Fruit fly (Drosophila melanogaster): Measurements from ENCODE around the gene Fad2.

Fad2 gene

DNA sequence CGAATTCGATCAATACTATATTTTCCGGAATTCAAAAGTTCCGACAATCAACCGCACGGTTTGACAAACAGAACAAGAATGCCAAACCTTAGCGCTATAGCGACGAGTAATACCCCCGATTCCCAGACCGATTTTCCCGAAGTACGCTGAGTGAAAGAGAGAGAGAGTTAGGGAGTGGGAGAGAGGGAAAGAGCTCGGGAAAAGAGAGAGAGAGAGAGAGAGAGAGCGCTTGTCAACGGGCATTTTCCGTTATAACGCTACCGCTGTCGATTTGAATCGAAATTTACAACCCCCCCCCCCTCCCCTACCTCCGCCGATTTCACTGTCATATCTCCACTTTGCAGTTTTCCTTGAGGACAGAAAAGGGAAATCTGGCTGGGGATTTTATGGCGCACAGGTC is 23.2 kb downstream of the Fad2 start:
- TF ChIP-seq dsf (GFP tag; optimal IDR thresholded peaks at IDR 0.05; ENCODE audit: borderline replicate concordance) = no peak
- TF ChIP-seq Dfd (GFP tag; optimal IDR thresholded peaks at IDR 0.05) = peak; percentile 82

DNA sequence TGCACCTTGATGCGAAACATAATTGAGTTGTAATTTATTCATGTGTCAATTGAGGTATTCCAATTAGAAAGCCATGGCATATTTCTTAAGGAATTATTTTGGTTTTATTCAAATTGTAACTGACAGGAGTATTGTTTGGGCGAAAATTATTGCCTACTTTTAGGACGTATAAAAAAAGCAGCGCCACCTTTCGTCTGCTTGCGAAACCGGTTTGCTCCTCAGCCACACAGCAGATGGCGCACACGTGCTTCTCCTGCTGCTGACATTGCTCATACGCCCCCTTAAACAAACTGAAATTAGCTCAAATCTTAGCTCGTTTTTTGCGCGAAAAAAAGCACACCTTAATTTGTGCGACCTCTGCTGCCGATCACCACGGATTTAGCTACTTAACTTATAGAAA is 24.5 kb downstream of the Fad2 start:
- no peak for TF ChIP-seq CrebA (GFP tag; optimal IDR thresholded peaks at IDR 0.05; ENCODE audit: borderline replicate concordance)
- peak; percentile 92 for TF ChIP-seq Myc (optimal IDR thresholded peaks at IDR 0.05)
- peak; percentile 21 for TF ChIP-seq dmrt93B (GFP tag; optimal IDR thresholded peaks at IDR 0.05)
- no peak for TF ChIP-seq N (GFP tag; optimal IDR thresholded peaks at IDR 0.05)
- no peak for TF ChIP-seq Dfd (GFP tag; optimal IDR thresholded peaks at IDR 0.05)
- TF ChIP-seq Vsx2 (GFP tag; optimal IDR thresholded peaks at IDR 0.05; ENCODE audit: partially characterized antibody) = peak; percentile 85
- peak; percentile 43 for TF ChIP-seq tai (GFP tag; optimal IDR thresholded peaks at IDR 0.05)
- peak; percentile 67 for TF ChIP-seq Hr83 (GFP tag; optimal IDR thresholded peaks at IDR 0.05; ENCODE audit: poor library complexity, severe bottlenecking)
- TF ChIP-seq HLH106 (tag; optimal IDR thresholded peaks at IDR 0.05) = peak; percentile 45
- no peak for TF ChIP-seq Abd-B (GFP tag; optimal IDR thresholded peaks at IDR 0.05)
- peak; percentile 60 for TF ChIP-seq OdsH (GFP tag; optimal IDR thresholded peaks at IDR 0.05)
- TF ChIP-seq brk (GFP tag; optimal IDR thresholded peaks at IDR 0.05) = no peak
- peak; percentile 55 for TF ChIP-seq h (GFP tag; optimal IDR thresholded peaks at IDR 0.05)
- TF ChIP-seq foxo (GFP tag; optimal IDR thresholded peaks at IDR 0.05) = peak in 1 of 2 experiments; percentile 74
- TF ChIP-seq usp (GFP tag; optimal IDR thresholded peaks at IDR 0.05) = no peak
- peak; percentile 3 for TF ChIP-seq jim (GFP tag; optimal IDR thresholded peaks at IDR 0.05)
- TF ChIP-seq psq (GFP tag; optimal IDR thresholded peaks at IDR 0.05) = peak; percentile 28
- TF ChIP-seq Hnf4 (GFP tag; optimal IDR thresholded peaks at IDR 0.05) = peak; percentile 43
- TF ChIP-seq Jra (GFP tag; optimal IDR thresholded peaks at IDR 0.05) = no peak
- no peak for TF ChIP-seq CG9705 (GFP tag; optimal IDR thresholded peaks at IDR 0.05)
- peak; percentile 73 for TF ChIP-seq br (GFP tag; optimal IDR thresholded peaks at IDR 0.05)
- no peak for TF ChIP-seq Mio (GFP tag; optimal IDR thresholded peaks at IDR 0.05)
- TF ChIP-seq dl (GFP tag; optimal IDR thresholded peaks at IDR 0.05; ENCODE audit: insufficient read depth in 1 of 2, partially characterized antibody in 2 of 2) = no peak
- no peak for TF ChIP-seq pan (optimal IDR thresholded peaks at IDR 0.05)
- TF ChIP-seq ey (GFP tag; optimal IDR thresholded peaks at IDR 0.05) = peak; percentile 44
- TF ChIP-seq sv (GFP tag; optimal IDR thresholded peaks at IDR 0.05) = peak; percentile 24
- TF ChIP-seq fru (GFP tag; optimal IDR thresholded peaks at IDR 0.05) = peak; percentile 60
- TF ChIP-seq dsf (GFP tag; optimal IDR thresholded peaks at IDR 0.05; ENCODE audit: borderline replicate concordance) = no peak
- TF ChIP-seq lola (GFP tag; optimal IDR thresholded peaks at IDR 0.05) = no peak

DNA sequence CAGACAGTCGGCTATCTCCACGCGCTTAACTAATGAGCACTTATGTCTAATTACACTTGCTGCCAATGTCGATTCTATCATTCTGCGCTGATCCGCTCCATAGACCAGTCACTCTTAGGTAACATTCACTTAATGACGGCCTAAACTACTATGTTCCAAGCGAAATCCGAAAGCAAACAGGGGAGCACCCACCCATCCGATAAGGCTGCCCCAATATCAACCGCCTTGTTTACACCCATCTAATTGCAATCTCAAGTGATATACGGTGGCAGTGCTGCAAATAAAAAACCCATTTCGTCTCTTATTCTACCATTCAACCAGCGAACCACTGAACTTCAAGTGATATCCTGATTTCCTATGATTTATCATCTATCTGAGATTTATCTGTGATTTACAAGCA is 26.1 kb downstream of the Fad2 start:
- TF ChIP-seq dsf (GFP tag; optimal IDR thresholded peaks at IDR 0.05; ENCODE audit: borderline replicate concordance) = no peak
- TF ChIP-seq OdsH (GFP tag; optimal IDR thresholded peaks at IDR 0.05) = no peak
- TF ChIP-seq HLH106 (tag; optimal IDR thresholded peaks at IDR 0.05) = no peak
- TF ChIP-seq Hr83 (GFP tag; optimal IDR thresholded peaks at IDR 0.05; ENCODE audit: poor library complexity, severe bottlenecking) = no peak
- no peak for TF ChIP-seq Dfd (GFP tag; optimal IDR thresholded peaks at IDR 0.05)
- no peak for TF ChIP-seq psq (GFP tag; optimal IDR thresholded peaks at IDR 0.05)
- TF ChIP-seq N (GFP tag; optimal IDR thresholded peaks at IDR 0.05) = no peak
- TF ChIP-seq Sp1 (GFP tag; optimal IDR thresholded peaks at IDR 0.05) = no peak
- TF ChIP-seq Hnf4 (GFP tag; optimal IDR thresholded peaks at IDR 0.05) = no peak
- TF ChIP-seq CG9705 (GFP tag; optimal IDR thresholded peaks at IDR 0.05) = no peak
- no peak for TF ChIP-seq Mio (GFP tag; optimal IDR thresholded peaks at IDR 0.05)
- TF ChIP-seq CG32264 (GFP tag; optimal IDR thresholded peaks at IDR 0.05) = no peak

DNA sequence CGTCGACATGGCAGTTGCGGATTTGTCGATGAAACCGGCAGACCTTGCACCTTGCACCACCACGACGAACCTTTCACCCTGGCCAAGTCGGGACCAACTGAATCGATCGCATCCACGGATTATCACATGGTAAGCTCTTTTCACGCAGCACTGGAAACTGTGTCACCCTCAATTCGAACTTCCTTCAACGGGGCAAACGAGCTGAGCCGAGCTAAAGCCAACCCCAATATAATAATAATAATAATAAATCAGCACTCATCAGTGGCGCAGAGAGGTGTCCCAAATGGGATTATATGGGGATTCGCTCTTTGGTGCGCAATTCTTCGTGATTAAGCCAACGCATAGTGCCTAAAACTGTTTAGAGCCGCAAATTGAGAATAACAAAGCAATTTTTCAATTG is 27.9 kb downstream of the Fad2 start, which contains the start of gene CG43693:
Gene CG43693 (minus strand): TSS at position 101 of the 400 bp plus-strand sequence.
- no peak for TF ChIP-seq sage (GFP tag; optimal IDR thresholded peaks at IDR 0.05)
- TF ChIP-seq dmrt93B (GFP tag; optimal IDR thresholded peaks at IDR 0.05) = no peak
- TF ChIP-seq rgr (GFP tag; optimal IDR thresholded peaks at IDR 0.05) = no peak
- TF ChIP-seq HLH106 (tag; optimal IDR thresholded peaks at IDR 0.05) = no peak
- no peak for TF ChIP-seq dl (GFP tag; optimal IDR thresholded peaks at IDR 0.05; ENCODE audit: insufficient read depth in 1 of 2, partially characterized antibody in 2 of 2)
- no peak for TF ChIP-seq foxo (GFP tag; optimal IDR thresholded peaks at IDR 0.05)
- no peak for TF ChIP-seq Sp1 (GFP tag; optimal IDR thresholded peaks at IDR 0.05)
- no peak for TF ChIP-seq lola (GFP tag; optimal IDR thresholded peaks at IDR 0.05)
- TF ChIP-seq woc (GFP tag; optimal IDR thresholded peaks at IDR 0.05) = no peak
- no peak for TF ChIP-seq brk (GFP tag; optimal IDR thresholded peaks at IDR 0.05)
- TF ChIP-seq usp (GFP tag; optimal IDR thresholded peaks at IDR 0.05) = no peak
- no peak for TF ChIP-seq Hr83 (GFP tag; optimal IDR thresholded peaks at IDR 0.05; ENCODE audit: poor library complexity, severe bottlenecking)
- no peak for TF ChIP-seq Rel (GFP tag; optimal IDR thresholded peaks at IDR 0.05)
- no peak for TF ChIP-seq Rel (tag; optimal IDR thresholded peaks at IDR 0.05)
- TF ChIP-seq psq (GFP tag; optimal IDR thresholded peaks at IDR 0.05) = no peak
- no peak for TF ChIP-seq Hnf4 (GFP tag; optimal IDR thresholded peaks at IDR 0.05)
- TF ChIP-seq GATAd (GFP tag; optimal IDR thresholded peaks at IDR 0.05) = no peak
- no peak for TF ChIP-seq Mio (GFP tag; optimal IDR thresholded peaks at IDR 0.05)
- no peak for TF ChIP-seq br (GFP tag; optimal IDR thresholded peaks at IDR 0.05)
- no peak for TF ChIP-seq sv (GFP tag; optimal IDR thresholded peaks at IDR 0.05)
- TF ChIP-seq fru (GFP tag; optimal IDR thresholded peaks at IDR 0.05) = no peak

All from whole organism, wandering third instar larva.